Fruit fly (Drosophila melanogaster): Measurements from ENCODE around the gene cDIP.

cDIP gene

dm6 chr3R:21155931-21156488, 4.9 kb downstream of the cDIP start (continued):
- TF ChIP-seq CG32532 (GFP tag; IDR thresholded peaks at IDR 0.05) (no peak), odd (GFP tag; optimal IDR thresholded peaks at IDR 0.05) (no peak), sd (tag; optimal IDR thresholded peaks at IDR 0.05) (no peak), salm (tag; optimal IDR thresholded peaks at IDR 0.05) (no peak), Tbp (GFP tag; optimal IDR thresholded peaks at IDR 0.05) (no peak), Gug (GFP tag; IDR thresholded peaks at IDR 0.05) (no peak), MESR4 (GFP tag; optimal IDR thresholded peaks at IDR 0.05) (no peak), Vsx1 (GFP tag; optimal IDR thresholded peaks at IDR 0.05) (no peak), CG3065 (GFP tag; optimal IDR thresholded peaks at IDR 0.05) (no peak), CG12659 (GFP tag; optimal IDR thresholded peaks at IDR 0.05) (peak; percentile 53), croc (GFP tag; conservative IDR thresholded peaks at IDR 0.05) (no peak), bigmax (GFP tag; optimal IDR thresholded peaks at IDR 0.05) (no peak), unpg (GFP tag; optimal IDR thresholded peaks at IDR 0.05) (no peak), CG4360 (GFP tag; IDR thresholded peaks at IDR 0.05) (no peak), CG17359 (tag; optimal IDR thresholded peaks at IDR 0.05) (no peak), Myb (GFP tag; optimal IDR thresholded peaks at IDR 0.05) (peak; percentile 52), CG3838 (GFP tag; optimal IDR thresholded peaks at IDR 0.05) (no peak), Trl (optimal IDR thresholded peaks at IDR 0.05) (no peak), Trl (GFP tag; optimal IDR thresholded peaks at IDR 0.05) (peak; percentile 6), CG13123 (GFP tag; optimal IDR thresholded peaks at IDR 0.05) (no peak), CG17568 (GFP tag; optimal IDR thresholded peaks at IDR 0.05) (no peak), CG42726 (GFP tag; IDR thresholded peaks at IDR 0.05; ENCODE audit: partially characterized antibody) (peak; percentile 55), CG10147 (GFP tag; optimal IDR thresholded peaks at IDR 0.05) (no peak), gro (GFP tag; optimal IDR thresholded peaks at IDR 0.05) (no peak), Adf1 (GFP tag; IDR thresholded peaks at IDR 0.05) (no peak), Scr (GFP tag; IDR thresholded peaks at IDR 0.05; ENCODE audit: partially characterized antibody) (peak; percentile 52), CG2120 (GFP tag; optimal IDR thresholded peaks at IDR 0.05) (peak; percentile 45), Dfd (GFP tag; optimal IDR thresholded peaks at IDR 0.05) (no peak), CG10366 (GFP tag; IDR thresholded peaks at IDR 0.05) (no peak), tap (tag; optimal IDR thresholded peaks at IDR 0.05) (no peak), CG4424 (GFP tag; optimal IDR thresholded peaks at IDR 0.05) (no peak), CG6854 (GFP tag; optimal IDR thresholded peaks at IDR 0.05) (no peak), Doc2 (GFP tag; IDR thresholded peaks at IDR 0.05) (no peak), Sry-β (GFP tag; optimal IDR thresholded peaks at IDR 0.05) (no peak), lbe (GFP tag; optimal IDR thresholded peaks at IDR 0.05) (no peak), CG16813 (GFP tag; IDR thresholded peaks at IDR 0.05; ENCODE audit: partially characterized antibody) (peak; percentile 54; the same call in 2 of the 3 replicates), CG15514 (GFP tag; optimal IDR thresholded peaks at IDR 0.05) (peak; percentile 40), Ada2b (GFP tag; IDR thresholded peaks at IDR 0.05) (no peak), Blimp-1 (GFP tag; optimal IDR thresholded peaks at IDR 0.05) (no peak), aop (GFP tag; IDR thresholded peaks at IDR 0.05) (no peak), Hey (tag; optimal IDR thresholded peaks at IDR 0.05) (no peak), Hmx (GFP tag; optimal IDR thresholded peaks at IDR 0.05) (no peak), CG17802 (tag; optimal IDR thresholded peaks at IDR 0.05) (no peak), HmgD (GFP tag; optimal IDR thresholded peaks at IDR 0.05) (peak; percentile 38)

Measured in whole organism, embryonic.